Worm (Caenorhabditis elegans) whole organism, L3 larva: ENCODE results near the gene C52A10.3.
A peak's percentile ranks its signal among the peaks of the same experiment; 100 is the strongest.

Source experiments
- aly-2 ChIP-seq: fragments of 150-350 bp; optimal IDR thresholded peaks from 2 replicates; lab custom pipeline; 2014; ENCODE audit warnings: missing biosample characterization, missing genetic modification characterization
- ceh-9 ChIP-seq: sonication (generic microtip); optimal IDR thresholded peaks from 2 replicates; lab custom pipeline; 2018; ENCODE audit warnings: missing biosample characterization, missing genetic modification characterization
- elt-2 ChIP-seq: sonication (generic microtip); optimal IDR thresholded peaks from 2 replicates; lab custom pipeline; 2016; ENCODE audit warnings: missing genetic modification reagents, mild to moderate bottlenecking, missing genetic modification characterization, missing compliant biosample characterization
- nfya-1 ChIP-seq: sonication (generic microtip); optimal IDR thresholded peaks from 2 replicates; lab custom pipeline; 2017; ENCODE audit warnings: missing genetic modification characterization, mild to moderate bottlenecking, missing compliant biosample characterization, antibody characterized with exemption, moderate library complexity; ENCODE audit not compliant: insufficient read depth
- nhr-11 ChIP-seq: fragments of 150-350 bp; optimal IDR thresholded peaks from 2 replicates; lab custom pipeline; 2014; ENCODE audit warnings: missing biosample characterization, missing genetic modification characterization
- nhr-23 ChIP-seq: fragments of 150-350 bp; optimal IDR thresholded peaks from 2 replicates; lab custom pipeline; 2014; ENCODE audit warnings: missing biosample characterization, missing genetic modification reagents, missing genetic modification characterization
- sea-2 ChIP-seq: fragments of 150-350 bp; sonication (generic microtip); optimal IDR thresholded peaks from 4 replicates; lab custom pipeline; 2014; ENCODE audit warnings: missing biosample characterization, missing genetic modification reagents, missing genetic modification characterization
- tbx-2 ChIP-seq: sonication (generic microtip); optimal IDR thresholded peaks from 2 replicates; lab custom pipeline; 2016; ENCODE audit warnings: mild to moderate bottlenecking, missing genetic modification characterization, missing compliant biosample characterization
- ztf-11 ChIP-seq: fragments of 150-350 bp; optimal IDR thresholded peaks from 2 replicates; lab custom pipeline; 2014; ENCODE audit warnings: missing biosample characterization, missing genetic modification characterization

DNA sequence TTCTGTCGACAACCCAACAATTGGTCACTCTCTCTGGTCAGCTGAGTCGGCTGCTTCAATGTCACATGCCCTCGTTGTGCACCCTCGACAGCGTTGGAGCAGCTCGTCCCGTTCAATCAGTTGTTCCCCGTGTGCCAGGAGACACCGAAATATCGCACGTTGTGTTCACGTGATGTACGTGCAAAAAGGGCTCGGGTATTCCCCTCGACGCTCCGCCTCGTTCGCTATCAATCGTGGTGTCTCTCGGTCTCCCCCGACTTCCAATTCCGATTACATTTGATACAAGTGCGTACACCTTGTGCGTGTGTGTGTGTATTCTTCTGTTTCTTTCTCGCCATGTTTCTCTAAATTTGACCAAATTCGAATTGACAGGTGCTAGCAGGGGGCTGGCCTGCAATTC, 32.2 kb upstream of the C52A10.3 start:
- TF ChIP-seq ztf-11 (tag; lab: Kevin White, UChicago) (no peak), ceh-9 (no peak), sea-2 (GFP tag; lab: Kevin White, UChicago) (no peak), elt-2 (peak; percentile 93), nhr-23 (tag; lab: Kevin White, UChicago) (no peak), aly-2 (tag; lab: Kevin White, UChicago) (no peak), nhr-11 (tag; lab: Kevin White, UChicago) (peak; percentile 44), nfya-1 (tag; lab: Kevin White, UChicago) (peak; percentile 60), tbx-2 (tag; lab: Kevin White, UChicago) (peak; percentile 9)
